Worm (Caenorhabditis elegans) whole organism, L4 larva: Measurements from ENCODE around the gene acp-3.

Source experiments
- aly-2 ChIP-seq: sonication (generic microtip); optimal IDR thresholded peaks from 2 replicates; lab custom pipeline; 2018; ENCODE audit warnings: missing biosample characterization, missing genetic modification characterization
- ama-1 ChIP-seq: fragments of 150-350 bp; optimal IDR thresholded peaks from 2 replicates; lab custom pipeline; 2014; ENCODE audit warnings: inconsistent platforms, mixed read lengths
- egl-27 ChIP-seq: sonication (generic microtip); optimal IDR thresholded peaks from 3 replicates; lab custom pipeline; 2017; ENCODE audit warnings: missing biosample characterization, missing genetic modification reagents, missing genetic modification characterization
- fos-1 ChIP-seq: fragments of 150-350 bp; optimal IDR thresholded peaks from 2 replicates; lab custom pipeline; 2014; ENCODE audit warnings: missing biosample characterization, missing genetic modification characterization
- lin-15B ChIP-seq: fragments of 150-350 bp; sonication (generic microtip); optimal IDR thresholded peaks from 3 replicates; lab custom pipeline; 2014; ENCODE audit warnings: missing biosample characterization, missing genetic modification characterization
- mdl-1 ChIP-seq, 2 experiments: fragments of 150-350 bp in 1 of 2; sonication (generic microtip) in 1 of 2; optimal IDR thresholded peaks; 2 replicates each; lab custom pipeline; 2014 to 2017; ENCODE audit warnings: missing biosample characterization in 2 of 2, missing genetic modification characterization in 2 of 2
- mxl-2 ChIP-seq: fragments of 200-800 bp; sonication (Bioruptor generic); conservative IDR thresholded peaks from 2 replicates; pipeline ENCODE4 v1.3.6; 2022; ENCODE audit warnings: missing genetic modification reagents, missing genetic modification characterization, missing compliant biosample characterization
- nhr-28 ChIP-seq: fragments of 150-350 bp; optimal IDR thresholded peaks from 2 replicates; lab custom pipeline; 2014; ENCODE audit warnings: missing biosample characterization, missing genetic modification characterization
- nhr-76 ChIP-seq: fragments of 150-350 bp; optimal IDR thresholded peaks from 2 replicates; lab custom pipeline; 2014; ENCODE audit warnings: missing biosample characterization, missing genetic modification characterization
- pqm-1 ChIP-seq: sonication (generic microtip); optimal IDR thresholded peaks from 2 replicates; lab custom pipeline; 2017; ENCODE audit warnings: missing biosample characterization, missing genetic modification characterization
- rbr-2 ChIP-seq: sonication (generic microtip); optimal IDR thresholded peaks from 2 replicates; lab custom pipeline; 2016; ENCODE audit warnings: missing genotype, missing genetic modification characterization, missing compliant biosample characterization

DNA sequence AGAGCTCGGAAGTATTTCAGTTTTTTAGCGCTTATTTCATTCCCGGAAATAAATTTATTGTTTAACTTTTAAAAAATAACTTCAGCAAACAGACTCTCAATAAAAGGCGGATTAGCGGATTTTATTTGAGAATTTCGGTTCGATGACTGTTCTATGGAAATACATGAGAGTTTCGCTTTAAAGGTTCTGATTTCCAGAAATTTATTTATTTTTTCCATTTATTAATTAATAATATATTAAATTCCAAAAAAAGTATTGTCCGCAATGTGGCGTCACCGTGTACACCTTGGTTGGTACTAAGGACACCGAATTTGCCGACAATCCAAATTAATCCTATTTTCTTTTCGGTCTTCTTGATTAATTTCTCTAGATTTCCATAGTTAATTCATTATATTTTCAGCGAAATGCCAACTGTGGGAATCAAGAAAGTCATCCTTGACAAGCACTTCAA lies 27.5 kb upstream of the acp-3 start, which contains the start of gene fars-3:
- no peak for TF ChIP-seq nhr-76 (tag; lab: Kevin White, UChicago)
- TF ChIP-seq pqm-1 (tag; lab: Kevin White, UChicago): no peak
- no peak for TF ChIP-seq fos-1 (tag; lab: Kevin White, UChicago)
- TF ChIP-seq ama-1 (lab: Kevin White, UChicago): no peak
- TF ChIP-seq rbr-2 (tag; lab: Kevin White, UChicago): peak; percentile 25
- TF ChIP-seq mdl-1 (tag; optimal IDR thresholded peaks at IDR 0.05; lab: Kevin White, UChicago): no peak
- no peak for TF ChIP-seq aly-2
- no peak for TF ChIP-seq lin-15B
- no peak for TF ChIP-seq egl-27
- TF ChIP-seq nhr-28 (tag; lab: Kevin White, UChicago): no peak
- TF ChIP-seq mxl-2 (GFP tag; lab: Robert Waterston, UW): no peak
